Worm (Caenorhabditis elegans): ENCODE results near the gene F09C6.16.

Gene F09C6.16

DNA sequence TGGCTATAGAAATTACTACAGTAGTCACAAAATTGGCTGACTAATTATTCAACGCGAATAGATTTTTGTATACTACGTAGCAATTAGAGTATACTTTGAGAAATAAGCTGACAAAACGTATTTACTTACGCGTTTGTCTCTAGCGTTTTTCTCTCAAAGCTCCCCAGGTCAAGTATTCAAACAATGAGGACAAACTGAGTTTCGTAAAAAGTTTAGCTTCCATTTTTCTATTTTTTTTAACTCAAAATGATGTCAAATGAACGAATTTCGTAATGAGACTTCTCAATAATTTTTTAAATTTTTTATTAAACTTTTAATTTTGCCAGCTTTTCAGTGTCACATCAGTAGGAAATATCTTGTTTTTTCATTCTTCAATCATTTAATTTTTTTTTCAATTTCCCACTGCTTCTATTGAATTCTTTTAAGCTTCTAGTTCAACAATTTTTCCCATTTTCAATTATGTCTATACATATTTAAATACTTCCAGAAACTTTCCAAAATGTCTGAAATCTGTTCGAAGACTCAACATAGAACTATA lies 20.9 kb downstream of the F09C6.16 start, which contains the start of the genes ifas-2 and fbxa-44:
TSS of gene ifas-2 (minus strand) at position 101 of the 538 bp plus-strand sequence.
TSS of gene fbxa-44 (plus strand) at position 488 of the 538 bp plus-strand sequence.
- TF ChIP-seq ceh-28 (tag; optimal IDR thresholded peaks at IDR 0.05) (no peak), lin-39 (tag; optimal IDR thresholded peaks at IDR 0.05) (no peak), lsy-12 (tag; optimal IDR thresholded peaks at IDR 0.05) (no peak), nhr-237 (tag; optimal IDR thresholded peaks at IDR 0.05) (no peak)

DNA sequence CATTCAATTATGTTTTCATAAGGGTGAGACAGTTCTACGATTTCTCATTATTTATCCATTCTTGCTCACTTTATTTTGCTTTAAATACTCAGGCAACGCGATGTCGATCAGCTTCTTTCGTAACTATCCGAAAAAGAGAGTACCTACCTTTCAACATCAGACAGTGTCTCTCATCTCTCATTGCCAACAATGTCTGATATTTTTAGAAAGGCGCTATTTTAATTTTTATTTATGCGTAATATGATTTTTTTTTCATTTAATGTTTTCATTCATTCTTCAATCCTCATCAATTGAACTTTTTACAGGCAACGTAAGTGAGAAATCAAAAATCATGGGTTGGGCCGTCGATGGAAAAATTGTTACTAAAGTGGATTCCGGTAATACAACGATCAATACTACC lies 25.0 kb downstream of the F09C6.16 start, which contains the start of gene F09C6.13:
TSS of gene F09C6.13 (plus strand) at position 301 of the 400 bp plus-strand sequence.
- no peak for TF ChIP-seq ceh-82 (tag; optimal IDR thresholded peaks at IDR 0.05)
- no peak for TF ChIP-seq nhr-11 (tag; optimal IDR thresholded peaks at IDR 0.05)
- no peak for TF ChIP-seq lin-39 (tag; optimal IDR thresholded peaks at IDR 0.05)
- TF ChIP-seq ztf-4 (tag; optimal IDR thresholded peaks at IDR 0.05), result no peak
- no peak for TF ChIP-seq mml-1 (tag; optimal IDR thresholded peaks at IDR 0.05)
- TF ChIP-seq nhr-43 (tag; optimal IDR thresholded peaks at IDR 0.05; ENCODE audit: poor library complexity, severe bottlenecking), result no peak
- TF ChIP-seq elt-3 (tag; optimal IDR thresholded peaks at IDR 0.05), result no peak
- no peak for TF ChIP-seq zag-1 (tag; optimal IDR thresholded peaks at IDR 0.05)
- TF ChIP-seq ZK546.5 (tag; optimal IDR thresholded peaks at IDR 0.05), result no peak
- TF ChIP-seq fkh-10 (GFP tag; optimal IDR thresholded peaks at IDR 0.05), result no peak
- TF ChIP-seq tbx-2 (tag; optimal IDR thresholded peaks at IDR 0.05), result no peak

DNA sequence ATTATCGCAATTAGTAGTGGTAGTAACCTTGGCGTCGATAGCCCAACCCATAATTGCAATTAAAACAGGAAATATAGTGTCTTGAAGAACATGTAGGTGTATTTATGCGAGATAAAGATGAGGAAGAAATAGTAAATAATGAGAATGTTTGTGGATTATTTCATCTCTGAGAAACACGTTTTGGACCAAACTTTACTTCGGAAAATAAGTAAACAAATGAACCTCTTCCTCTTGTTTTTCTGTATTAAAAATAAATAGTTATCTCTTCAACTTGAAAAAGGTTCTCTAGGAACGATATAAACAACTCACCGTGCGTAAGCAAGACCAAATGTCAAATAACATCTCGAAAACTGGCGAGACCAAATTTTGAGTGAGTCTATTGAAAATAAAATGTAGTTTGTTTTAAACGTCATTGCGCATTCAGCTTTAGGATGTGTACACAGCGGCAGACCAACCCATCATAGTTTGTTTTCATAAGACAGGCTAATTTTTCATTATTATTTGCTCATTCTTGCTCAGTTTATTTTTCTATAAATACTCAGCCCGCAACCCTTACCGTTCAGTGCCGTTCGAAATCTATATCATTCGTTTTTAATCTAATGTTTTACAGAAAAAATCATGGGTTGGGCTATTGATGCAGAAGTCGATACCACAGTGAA lies 27.4 kb downstream of the F09C6.16 start, which contains the start of the genes F09C6.11 and F09C6.12:
TSS of gene F09C6.11 (minus strand) at position 51 of the 659 bp plus-strand sequence.
TSS of gene F09C6.12 (plus strand) at position 609 of the 659 bp plus-strand sequence.
- TF ChIP-seq pha-4 (tag; optimal IDR thresholded peaks at IDR 0.05) (peak; percentile 95), ZK546.5 (tag; optimal IDR thresholded peaks at IDR 0.05) (no peak)

DNA sequence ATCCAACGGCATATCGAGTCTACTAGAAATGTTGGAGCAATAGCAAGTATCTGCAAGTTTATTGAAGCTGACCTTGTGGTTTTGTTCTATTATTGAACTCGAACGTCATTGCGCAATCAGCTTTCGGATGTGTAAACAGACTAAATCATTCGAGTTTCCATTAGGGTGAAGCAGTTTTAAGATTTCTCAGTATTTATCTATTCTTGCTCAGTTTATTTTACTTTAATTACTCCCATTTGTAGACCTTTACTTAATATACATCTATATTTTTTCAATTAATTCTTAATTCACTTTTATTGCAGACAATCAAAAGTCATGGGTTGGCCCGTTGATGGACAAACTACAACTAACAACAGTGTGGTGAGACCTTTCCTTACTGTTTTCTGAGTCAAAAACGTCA lies 29.1 kb downstream of the F09C6.16 start, which contains the start of gene F09C6.14:
TSS of gene F09C6.14 (plus strand) at position 301 of the 400 bp plus-strand sequence.
- TF ChIP-seq elt-1 (tag; optimal IDR thresholded peaks at IDR 0.05), result no peak
- no peak for TF ChIP-seq unc-62 (GFP tag; optimal IDR thresholded peaks at IDR 0.05)
- no peak for TF ChIP-seq ztf-11 (tag; optimal IDR thresholded peaks at IDR 0.05)

DNA sequence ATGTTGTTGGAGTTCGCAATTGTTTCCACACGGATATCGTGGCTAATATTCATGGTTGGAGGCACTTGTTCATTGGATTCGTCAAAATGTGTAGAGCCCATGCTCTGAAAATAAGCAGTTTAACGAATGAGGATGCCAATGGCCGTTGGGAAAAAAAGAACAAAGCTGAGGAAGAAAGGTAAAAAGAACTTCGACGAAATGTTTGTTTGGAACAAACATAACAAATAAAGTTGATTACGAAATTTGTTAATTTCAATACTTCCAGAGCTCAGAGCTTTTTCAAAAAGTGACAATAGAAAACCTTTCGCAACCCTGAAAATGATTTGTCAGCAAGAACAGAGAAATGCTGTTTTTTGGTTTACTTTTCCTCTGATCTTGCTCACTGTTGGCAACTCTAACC lies 29.7 kb downstream of the F09C6.16 start, which contains the start of gene F09C6.3:
TSS of gene F09C6.3 (minus strand) at position 101 of the 400 bp plus-strand sequence.
- no peak for TF ChIP-seq elt-1 (tag; optimal IDR thresholded peaks at IDR 0.05)
- no peak for TF ChIP-seq nhr-76 (tag; optimal IDR thresholded peaks at IDR 0.05)
- TF ChIP-seq egl-27 (tag; optimal IDR thresholded peaks at IDR 0.05), result no peak

DNA sequence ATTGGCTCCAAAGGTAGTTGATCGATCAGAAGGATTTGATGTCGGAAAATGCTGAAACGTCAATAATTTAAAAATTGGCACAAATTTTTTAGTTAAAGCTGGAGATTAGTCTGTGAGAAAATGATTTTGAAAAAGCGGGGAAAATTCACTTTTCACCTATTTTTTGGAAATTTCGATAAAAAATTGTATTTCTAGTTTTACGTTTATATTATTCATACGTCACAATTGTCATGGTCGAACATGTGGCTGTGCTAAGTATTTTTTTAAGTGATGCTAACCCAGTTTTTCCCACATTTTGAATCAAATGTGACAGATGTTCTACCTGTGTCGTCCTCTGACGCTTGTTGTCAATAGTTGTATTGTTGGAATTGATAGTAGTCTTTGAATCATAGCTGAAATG lies 30.2 kb downstream of the F09C6.16 start:
- no peak for TF ChIP-seq pha-4 (tag; optimal IDR thresholded peaks at IDR 0.05)

DNA sequence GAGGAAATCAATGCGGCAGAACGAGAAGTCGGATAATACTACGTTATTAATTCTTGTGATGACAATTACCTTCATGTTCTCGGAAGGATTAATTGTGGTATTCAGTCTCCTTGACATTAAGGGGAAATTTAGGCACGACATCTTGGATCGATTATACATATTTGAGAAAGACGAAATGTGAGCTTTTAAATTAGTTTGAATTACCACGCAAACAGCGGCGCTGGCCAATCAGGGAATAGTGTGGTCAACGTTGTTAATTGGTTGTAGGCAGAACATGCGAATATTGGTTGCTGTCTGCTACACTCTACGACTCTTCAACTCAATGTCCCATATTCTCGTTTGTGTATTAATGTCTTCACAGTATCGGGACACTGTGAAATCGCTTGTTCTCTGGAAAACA lies 34.8 kb downstream of the F09C6.16 start, which contains the start of gene F49A5.10:
TSS of gene F49A5.10 (plus strand) at position 301 of the 400 bp plus-strand sequence.
- TF ChIP-seq skn-1 (tag; optimal IDR thresholded peaks at IDR 0.05), result no peak

DNA sequence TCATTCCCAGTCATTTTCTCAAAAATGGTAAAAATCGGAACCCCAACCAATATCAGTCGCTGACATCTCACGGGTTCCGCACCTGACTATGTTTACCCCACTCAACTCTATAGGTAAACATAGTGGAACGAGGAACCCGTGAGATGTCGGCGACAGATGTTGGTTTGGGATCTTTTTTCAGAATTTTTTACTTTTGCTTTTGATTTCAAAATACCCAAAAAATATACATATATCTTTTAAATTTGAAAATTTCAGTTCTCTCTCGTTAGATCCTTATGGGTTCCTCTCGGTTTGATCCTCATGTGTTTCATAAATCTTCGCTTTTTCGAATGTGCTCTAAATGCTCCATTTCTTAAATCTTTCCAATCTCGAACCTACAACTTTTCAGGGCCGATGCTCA lies 36.1 kb downstream of the F09C6.16 start, which contains the start of gene srw-23:
TSS of gene srw-23 (plus strand) at position 301 of the 400 bp plus-strand sequence.
- TF ChIP-seq ceh-28 (tag; optimal IDR thresholded peaks at IDR 0.05) (no peak), ceh-9 (tag; optimal IDR thresholded peaks at IDR 0.05) (no peak), hmg-11 (tag; optimal IDR thresholded peaks at IDR 0.05) (no peak), nhr-23 (tag; optimal IDR thresholded peaks at IDR 0.05) (no peak), R02D3.7 (tag; optimal IDR thresholded peaks at IDR 0.05) (no peak), nhr-76 (tag; optimal IDR thresholded peaks at IDR 0.05) (no peak), lin-15B (tag; optimal IDR thresholded peaks at IDR 0.05) (no peak), ceh-16 (tag; optimal IDR thresholded peaks at IDR 0.05) (no peak), elt-2 (tag; optimal IDR thresholded peaks at IDR 0.05) (no peak), zag-1 (tag; optimal IDR thresholded peaks at IDR 0.05) (no peak), ama-1 (optimal IDR thresholded peaks at IDR 0.05) (no peak), nhr-28 (tag; optimal IDR thresholded peaks at IDR 0.05) (no peak), egl-27 (tag; optimal IDR thresholded peaks at IDR 0.05) (no peak)
